Worm (Caenorhabditis elegans) whole organism, early embryonic: Measurements from ENCODE around the gene R12H7.4.

Experiments used
- B0310.2 ChIP-seq: sonication (generic microtip); optimal IDR thresholded peaks from 2 replicates; lab custom pipeline; 2016; ENCODE audit warnings: mild to moderate bottlenecking, missing genetic modification characterization, missing compliant biosample characterization
- ama-1 ChIP-seq: fragments of 150-350 bp; optimal IDR thresholded peaks from 2 replicates; lab custom pipeline; 2014
- hmg-4 ChIP-seq: fragments of 200-800 bp; sonication (Bioruptor generic); optimal IDR thresholded peaks from 2 replicates; lab custom pipeline; 2018; ENCODE audit warnings: mild to moderate bottlenecking, missing genetic modification characterization, missing compliant biosample characterization

ce11 chrX:13210478-13210877 lies 6.4 kb upstream of the R12H7.4 start:
- no peak for TF ChIP-seq B0310.2 (tag; lab: Kevin White, UChicago)
- no peak for TF ChIP-seq hmg-4 (GFP tag; lab: Kevin White, UChicago)
- no peak for TF ChIP-seq ama-1
